Worm (Caenorhabditis elegans): ENCODE data around the gene ugt-67.

Gene ugt-67

DNA sequence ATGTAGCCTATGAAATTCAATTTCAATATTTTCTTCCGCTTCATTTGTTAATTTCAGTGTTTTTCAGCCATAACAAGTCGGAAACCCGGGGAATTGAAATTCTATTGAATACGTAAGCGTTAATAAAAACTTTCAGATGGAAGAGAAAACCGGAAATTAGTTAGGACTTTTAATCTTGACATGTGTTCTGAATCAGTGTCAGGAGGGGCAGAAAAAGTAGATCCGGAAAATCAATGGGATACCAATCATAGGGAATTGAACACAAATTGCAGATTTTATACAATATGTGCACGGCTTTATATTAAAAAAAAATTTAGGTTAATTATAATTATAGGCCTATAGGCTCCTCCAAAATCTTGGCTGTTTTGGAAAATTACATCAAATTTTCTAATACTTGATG, 36.8 kb upstream of the ugt-67 start:
- TF ChIP-seq mdt-29 (GFP tag; IDR thresholded peaks at IDR 0.05) (no peak), nhr-102 (tag; optimal IDR thresholded peaks at IDR 0.05) (no peak), attf-4 (tag; optimal IDR thresholded peaks at IDR 0.05) (no peak), ceh-44 (GFP tag; IDR thresholded peaks at IDR 0.05) (no peak), F10B5.3 (tag; optimal IDR thresholded peaks at IDR 0.05) (no peak), gei-8 (GFP tag; optimal IDR thresholded peaks at IDR 0.05) (no peak), egl-27 (tag; optimal IDR thresholded peaks at IDR 0.05) (no peak), daf-8 (GFP tag; IDR thresholded peaks at IDR 0.05) (no peak), aly-2 (tag; optimal IDR thresholded peaks at IDR 0.05) (no peak), lir-3 (tag; optimal IDR thresholded peaks at IDR 0.05) (no peak), saeg-2 (GFP tag; IDR thresholded peaks at IDR 0.05) (no peak), dve-1 (tag; optimal IDR thresholded peaks at IDR 0.05; ENCODE audit: insufficient read depth) (no peak), F44E2.7 (GFP tag; IDR thresholded peaks at IDR 0.05) (no peak), nhr-10 (tag; optimal IDR thresholded peaks at IDR 0.05) (no peak), Y105C5A.15 (GFP tag; IDR thresholded peaks at IDR 0.05) (no peak), D1046.2 (GFP tag; IDR thresholded peaks at IDR 0.05) (no peak), duxl-1 (tag; optimal IDR thresholded peaks at IDR 0.05; ENCODE audit: poor library complexity) (no peak), unc-130 (GFP tag; optimal IDR thresholded peaks at IDR 0.05) (no peak), ceh-62 (tag; optimal IDR thresholded peaks at IDR 0.05) (no peak)

- TF ChIP-seq snpc-1.2 (GFP tag; IDR thresholded peaks at IDR 0.05), result no peak
- peak; percentile 39 for TF ChIP-seq mxl-3 (GFP tag; optimal IDR thresholded peaks at IDR 0.05)
- no peak for TF ChIP-seq mdt-29 (GFP tag; IDR thresholded peaks at IDR 0.05)
These were observed 35.8 kb upstream of the ugt-67 start, which contains the start of gene srd-32 for ce11 chrV:4865364-4865763. Gene srd-32 (plus strand): TSS chrV:4865664.

DNA sequence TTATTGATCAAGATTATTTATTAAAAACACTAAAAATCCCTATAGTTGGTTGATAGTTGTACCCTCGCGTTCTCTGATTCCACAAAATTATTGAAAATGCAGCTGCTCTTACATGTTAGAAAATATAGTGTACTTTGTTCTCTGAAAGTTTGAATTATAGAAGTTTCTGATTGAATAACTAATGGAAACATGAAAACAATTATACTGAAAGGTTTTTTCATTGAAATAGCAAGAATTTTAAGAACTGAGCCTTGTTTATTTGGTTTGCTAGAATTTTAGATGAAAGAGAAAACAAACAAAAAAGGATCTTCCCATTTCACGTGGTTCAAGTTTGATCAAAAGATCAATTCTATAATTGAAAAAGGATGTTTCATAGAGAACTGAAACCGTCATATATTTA, 33.6 kb upstream of the ugt-67 start:
- TF ChIP-seq ceh-44 (GFP tag; IDR thresholded peaks at IDR 0.05) (no peak), hmg-1.1 (GFP tag; IDR thresholded peaks at IDR 0.05) (no peak), zip-2 (tag; optimal IDR thresholded peaks at IDR 0.05) (no peak), nhr-102 (tag; optimal IDR thresholded peaks at IDR 0.05) (no peak)

DNA sequence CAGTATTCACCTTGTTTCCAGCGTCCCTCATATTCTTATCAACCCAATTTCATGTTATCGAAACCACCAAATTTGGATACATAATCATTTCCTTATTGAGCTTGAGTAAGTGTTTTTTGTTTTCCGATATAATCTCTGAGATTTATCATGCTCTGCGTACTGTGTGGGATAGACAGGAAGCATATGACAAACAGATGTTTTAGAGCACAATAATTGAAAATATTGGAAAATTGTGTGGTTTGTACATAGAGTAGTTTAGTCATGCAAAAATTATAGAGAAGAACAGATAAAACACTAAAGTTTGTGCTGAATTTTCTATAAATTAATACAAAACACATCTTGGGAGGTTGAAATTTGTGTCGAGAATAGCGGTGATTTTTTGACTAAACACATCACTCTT, 32.5 kb upstream of the ugt-67 start:
- TF ChIP-seq daf-8 (GFP tag; IDR thresholded peaks at IDR 0.05) (no peak), lin-1 (GFP tag; IDR thresholded peaks at IDR 0.05) (no peak), nhr-10 (tag; optimal IDR thresholded peaks at IDR 0.05) (no peak), mdl-1 (tag; optimal IDR thresholded peaks at IDR 0.05) (no peak), egl-43 (GFP tag; IDR thresholded peaks at IDR 0.05) (no peak), nhr-48 (tag; optimal IDR thresholded peaks at IDR 0.05) (no peak), daf-19 (GFP tag; conservative IDR thresholded peaks at IDR 0.05) (no peak), zip-11 (GFP tag; IDR thresholded peaks at IDR 0.05) (no peak)

ce11 chrV:4870627-4871026, 30.5 kb upstream of the ugt-67 start:
- TF ChIP-seq snpc-4 (tag; optimal IDR thresholded peaks at IDR 0.05) (no peak), F26F4.8 (GFP tag; conservative IDR thresholded peaks at IDR 0.05) (no peak), T26A8.4 (GFP tag; IDR thresholded peaks at IDR 0.05) (no peak), unc-62 (GFP tag; optimal IDR thresholded peaks at IDR 0.05 in 1 of 2) (no peak), unc-62 (tag; optimal IDR thresholded peaks at IDR 0.05) (no peak), zip-2 (tag; optimal IDR thresholded peaks at IDR 0.05) (no peak)

ce11 chrV:4871992-4872391, 29.2 kb upstream of the ugt-67 start, which contains the start of gene srd-33:
Gene srd-33 (plus strand): TSS chrV:4872292.
- TF ChIP-seq ceh-20 (GFP tag; IDR thresholded peaks at IDR 0.05) (no peak), F26F4.8 (GFP tag; conservative IDR thresholded peaks at IDR 0.05) (no peak), mep-1 (tag; optimal IDR thresholded peaks at IDR 0.05) (no peak), egl-27 (tag; optimal IDR thresholded peaks at IDR 0.05) (no peak), saeg-2 (GFP tag; IDR thresholded peaks at IDR 0.05) (no peak), nhr-48 (tag; optimal IDR thresholded peaks at IDR 0.05) (no peak), D1046.2 (GFP tag; IDR thresholded peaks at IDR 0.05) (no peak), fos-1 (tag; optimal IDR thresholded peaks at IDR 0.05) (no peak), duxl-1 (tag; optimal IDR thresholded peaks at IDR 0.05; ENCODE audit: poor library complexity) (no peak), madf-9 (GFP tag; conservative IDR thresholded peaks at IDR 0.05) (no peak), attf-4 (tag; optimal IDR thresholded peaks at IDR 0.05) (no peak), daf-12 (tag; optimal IDR thresholded peaks at IDR 0.05) (no peak)
